Worm (Caenorhabditis elegans): ENCODE measurements around the gene C50D2.2.

DNA sequence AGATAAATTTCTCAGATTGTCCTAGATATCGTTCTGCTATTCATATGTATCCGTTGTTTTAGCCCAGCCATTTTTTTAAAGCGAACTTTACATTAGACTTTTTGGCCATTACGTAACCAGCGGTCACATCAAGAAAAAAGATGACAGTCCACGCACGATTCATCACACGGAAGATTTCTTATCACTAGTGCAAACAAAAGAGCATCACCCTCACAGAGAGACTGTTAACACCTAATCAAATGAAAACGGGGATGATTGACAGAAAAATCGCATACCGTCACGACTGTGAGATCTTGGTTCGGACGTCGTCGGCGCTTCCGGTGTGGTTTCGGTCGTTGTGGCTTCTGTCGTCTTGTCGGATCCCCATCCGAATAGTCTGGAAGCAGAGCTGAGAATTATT, 32.3 kb upstream of the C50D2.2 start:
- TF ChIP-seq ets-7 (tag; optimal IDR thresholded peaks at IDR 0.05) (no peak), aly-1 (tag; optimal IDR thresholded peaks at IDR 0.05) (no peak), flt-1 (GFP tag; IDR thresholded peaks at IDR 0.05) (no peak), ama-1 (optimal IDR thresholded peaks at IDR 0.05) (no peak), sea-1 (GFP tag; conservative IDR thresholded peaks at IDR 0.05) (no peak), ceh-36 (tag; optimal IDR thresholded peaks at IDR 0.05) (no peak), tbx-37 (GFP tag; conservative IDR thresholded peaks at IDR 0.05) (no peak), F13C5.2 (tag; optimal IDR thresholded peaks at IDR 0.05) (no peak), tra-4 (tag; optimal IDR thresholded peaks at IDR 0.05) (no peak), tbx-11 (GFP tag; IDR thresholded peaks at IDR 0.05) (no peak), hnd-1 (tag; optimal IDR thresholded peaks at IDR 0.05) (no peak), pes-1 (GFP tag; IDR thresholded peaks at IDR 0.05) (no peak), hmg-4 (GFP tag; optimal IDR thresholded peaks at IDR 0.05) (no peak), scrt-1 (GFP tag; IDR thresholded peaks at IDR 0.05) (no peak)

Data from whole organism, early embryonic.